Worm (Caenorhabditis elegans) whole organism, mixed stage, embryonic: ENCODE results near the gene dmsr-1.

ENCODE experiments used
- ceh-83 ChIP-seq: fragments of 200-800 bp; sonication (Bioruptor generic); optimal IDR thresholded peaks from 2 replicates; lab custom pipeline; 2018; ENCODE audit warnings: mild to moderate bottlenecking, missing genetic modification characterization, missing compliant biosample characterization
- ces-1 ChIP-seq: fragments of 150-350 bp; optimal IDR thresholded peaks from 2 replicates; lab custom pipeline; 2014; ENCODE audit warnings: missing biosample characterization, missing genetic modification reagents, missing genetic modification characterization
- drap-1 ChIP-seq: fragments of 200-800 bp; sonication (Bioruptor generic); optimal IDR thresholded peaks from 3 replicates; lab custom pipeline; 2018; ENCODE audit warnings: mild to moderate bottlenecking, missing genetic modification characterization, missing compliant biosample characterization
- elt-3 ChIP-seq: fragments of 150-350 bp; optimal IDR thresholded peaks from 2 replicates; lab custom pipeline; 2014; ENCODE audit warnings: missing biosample characterization, missing genetic modification characterization
- lin-32 ChIP-seq: fragments of 200-800 bp; sonication (Bioruptor generic); optimal IDR thresholded peaks from 2 replicates; lab custom pipeline; 2018; ENCODE audit warnings: mild to moderate bottlenecking, missing genetic modification characterization, missing compliant biosample characterization
- pha-4 ChIP-seq: fragments of 150-350 bp; optimal IDR thresholded peaks from 2 replicates; lab custom pipeline; 2018; ENCODE audit warnings: missing biosample characterization, missing genetic modification reagents, missing genetic modification characterization

ce11 chrV:11436407-11436806 lies 2.2 kb upstream of the dmsr-1 start:
- TF ChIP-seq elt-3 (tag; lab: Kevin White, UChicago) (no peak), ces-1 (GFP tag; lab: Kevin White, UChicago) (peak; percentile 67), lin-32 (GFP tag; lab: Kevin White, UChicago) (no peak), pha-4 (tag; lab: Kevin White, UChicago) (no peak), drap-1 (GFP tag; lab: Kevin White, UChicago) (no peak), ceh-83 (GFP tag; lab: Kevin White, UChicago) (no peak)
